Fruit fly (Drosophila melanogaster) whole organism, prepupa: Measurements from ENCODE around the gene CG3764.

Source experiments
- Blimp-1 ChIP-seq: fragments of 200-800 bp; sonication (Bioruptor generic); optimal IDR thresholded peaks from 3 replicates; lab custom pipeline; 2017; ENCODE audit warnings: missing biosample characterization, missing genetic modification characterization, mild to moderate bottlenecking, moderate library complexity, missing genetic modification reagents
- CG10631 ChIP-seq: fragments of 200-800 bp; sonication (Bioruptor generic); optimal IDR thresholded peaks from 2 replicates; lab custom pipeline; 2016; ENCODE audit warnings: missing biosample characterization, missing genetic modification characterization
- CG10669 ChIP-seq: fragments of 200-800 bp; sonication (Bioruptor generic); optimal IDR thresholded peaks from 3 replicates; lab custom pipeline; 2018; ENCODE audit warnings: missing biosample characterization, mild to moderate bottlenecking, missing genetic modification characterization, moderate library complexity
- CG11294 ChIP-seq: fragments of 200-800 bp; sonication (Bioruptor generic); IDR thresholded peaks from 2 replicates; pipeline ENCODE4 v1.3.6; 2022; ENCODE audit warnings: missing biosample characterization, missing genetic modification characterization
- CG11762 ChIP-seq: fragments of 200-800 bp; sonication (Bioruptor generic); optimal IDR thresholded peaks from 3 replicates; lab custom pipeline; 2016; ENCODE audit warnings: missing biosample characterization, missing genetic modification characterization; ENCODE audit not compliant: insufficient read depth
- CG11902 ChIP-seq: fragments of 200-800 bp; sonication (Bioruptor generic); optimal IDR thresholded peaks from 3 replicates; lab custom pipeline; 2016; ENCODE audit warnings: missing biosample characterization, missing genetic modification characterization
- CG15336 ChIP-seq: fragments of 200-800 bp; sonication (Bioruptor generic); IDR thresholded peaks from 2 replicates; pipeline ENCODE4 v1.3.6; 2022; ENCODE audit warnings: missing biosample characterization, missing genetic modification characterization
- CG1621 ChIP-seq: fragments of 200-800 bp; sonication (Bioruptor generic); optimal IDR thresholded peaks from 3 replicates; lab custom pipeline; 2018; ENCODE audit warnings: missing biosample characterization, mild to moderate bottlenecking, missing genetic modification characterization
- CG16779 ChIP-seq: fragments of 200-800 bp; sonication (Bioruptor generic); optimal IDR thresholded peaks from 3 replicates; lab custom pipeline; 2017; ENCODE audit warnings: missing biosample characterization, mild to moderate bottlenecking, missing genetic modification characterization
- CG3032 ChIP-seq: fragments of 200-800 bp; optimal IDR thresholded peaks from 2 replicates; lab custom pipeline; 2019; ENCODE audit warnings: missing biosample characterization, mild to moderate bottlenecking, missing genetic modification characterization, moderate library complexity
- CG31627 ChIP-seq: fragments of 200-800 bp; sonication (Bioruptor generic); optimal IDR thresholded peaks from 3 replicates; lab custom pipeline; 2016; ENCODE audit warnings: missing biosample characterization, missing genetic modification characterization
- CG34406 ChIP-seq: fragments of 200-800 bp; sonication (Bioruptor generic); optimal IDR thresholded peaks from 3 replicates; lab custom pipeline; 2016; ENCODE audit warnings: missing biosample characterization, missing genetic modification characterization
- CG3919 ChIP-seq: fragments of 200-800 bp; sonication (Bioruptor generic); optimal IDR thresholded peaks from 3 replicates; lab custom pipeline; 2016; ENCODE audit warnings: missing biosample characterization, missing genetic modification characterization
- CG4318 ChIP-seq: fragments of 200-800 bp; sonication (Bioruptor generic); optimal IDR thresholded peaks from 3 replicates; lab custom pipeline; 2017; ENCODE audit warnings: missing biosample characterization, mild to moderate bottlenecking, missing genetic modification characterization
- CG6163 ChIP-seq: fragments of 200-800 bp; sonication (Bioruptor generic); IDR thresholded peaks from 3 replicates; pipeline ENCODE4 v1.3.6; 2022; ENCODE audit warnings: missing biosample characterization, missing genetic modification characterization
- CG6792 ChIP-seq: fragments of 200-800 bp; sonication (Bioruptor generic); optimal IDR thresholded peaks from 3 replicates; lab custom pipeline; 2016; ENCODE audit warnings: missing biosample characterization, missing genetic modification characterization
- CG6808 ChIP-seq: fragments of 200-800 bp; sonication (Bioruptor generic); optimal IDR thresholded peaks from 3 replicates; lab custom pipeline; 2017; ENCODE audit warnings: missing biosample characterization, missing genetic modification characterization, mild to moderate bottlenecking, moderate library complexity, missing genetic modification reagents
- CG7368 ChIP-seq: fragments of 200-800 bp; sonication (Bioruptor generic); optimal IDR thresholded peaks from 3 replicates; lab custom pipeline; 2016; ENCODE audit warnings: missing biosample characterization, missing genetic modification characterization
- CG8119 ChIP-seq: fragments of 200-800 bp; sonication (Bioruptor generic); IDR thresholded peaks from 3 replicates; pipeline ENCODE4 v1.3.6; 2022; ENCODE audit warnings: missing biosample characterization, missing genetic modification characterization
- CG8319 ChIP-seq: fragments of 200-800 bp; sonication (Bioruptor generic); optimal IDR thresholded peaks from 3 replicates; lab custom pipeline; 2016; ENCODE audit warnings: missing biosample characterization, missing genetic modification characterization
- Eip78C ChIP-seq: fragments of 200-800 bp; sonication (Bioruptor generic); peaks from one replicate; lab custom pipeline; 2016; ENCODE audit warnings: missing biosample characterization, missing genetic modification characterization
- Eip93F ChIP-seq: fragments of 200-800 bp; sonication (Bioruptor generic); optimal IDR thresholded peaks from 2 replicates; lab custom pipeline; 2016; ENCODE audit warnings: missing biosample characterization, mild to moderate bottlenecking, missing genetic modification characterization
- Ets21C ChIP-seq: fragments of 200-800 bp; sonication (Bioruptor generic); optimal IDR thresholded peaks from 3 replicates; lab custom pipeline; 2016; ENCODE audit warnings: missing biosample characterization, missing genetic modification characterization
- Ets96B ChIP-seq: fragments of 200-800 bp; optimal IDR thresholded peaks from 2 replicates; lab custom pipeline; 2019; ENCODE audit warnings: missing biosample characterization, mild to moderate bottlenecking, missing genetic modification characterization, moderate library complexity
- Gug ChIP-seq: fragments of 200-800 bp; sonication (Bioruptor generic); IDR thresholded peaks from 2 replicates; pipeline ENCODE4 v1.3.6; 2022; ENCODE audit warnings: missing biosample characterization, missing genetic modification characterization
- Hr38 ChIP-seq: sonication (Bioruptor generic); optimal IDR thresholded peaks from 2 replicates; lab custom pipeline; 2016; ENCODE audit warnings: missing biosample characterization, missing genetic modification characterization
- Hr39 ChIP-seq: fragments of 200-800 bp; sonication (Bioruptor generic); optimal IDR thresholded peaks from 2 replicates; lab custom pipeline; 2016; ENCODE audit warnings: missing biosample characterization, missing genetic modification characterization
- Lpt ChIP-seq: fragments of 200-800 bp; sonication (Bioruptor generic); optimal IDR thresholded peaks from 3 replicates; lab custom pipeline; 2016; ENCODE audit warnings: missing biosample characterization, missing genetic modification characterization
- Met ChIP-seq: fragments of 200-800 bp; sonication (Bioruptor generic); optimal IDR thresholded peaks from 3 replicates; lab custom pipeline; 2016; ENCODE audit warnings: missing biosample characterization, missing genetic modification characterization
- Smox ChIP-seq: fragments of 200-800 bp; sonication (Bioruptor generic); optimal IDR thresholded peaks from 3 replicates; lab custom pipeline; 2016; ENCODE audit warnings: missing biosample characterization, missing genetic modification characterization
- Sox102F ChIP-seq: fragments of 200-800 bp; sonication (Bioruptor generic); optimal IDR thresholded peaks from 2 replicates; lab custom pipeline; 2016; ENCODE audit warnings: missing biosample characterization, mild to moderate bottlenecking, missing genetic modification characterization
- Sox14 ChIP-seq: fragments of 200-800 bp; sonication (Bioruptor generic); optimal IDR thresholded peaks from 3 replicates; lab custom pipeline; 2016; ENCODE audit warnings: missing biosample characterization, missing genetic modification characterization
- acj6 ChIP-seq: fragments of 200-800 bp; sonication (Bioruptor generic); optimal IDR thresholded peaks from 3 replicates; lab custom pipeline; 2016; ENCODE audit warnings: missing biosample characterization, missing genetic modification characterization
- cyc ChIP-seq: fragments of 200-800 bp; sonication (Bioruptor generic); optimal IDR thresholded peaks from 3 replicates; lab custom pipeline; 2016; ENCODE audit warnings: missing biosample characterization, missing genetic modification characterization
- dac ChIP-seq: fragments of 200-800 bp; sonication (Bioruptor generic); optimal IDR thresholded peaks from 2 replicates; lab custom pipeline; 2017; ENCODE audit warnings: missing biosample characterization, mild to moderate bottlenecking, missing genetic modification characterization
- dsx ChIP-seq: fragments of 200-800 bp; optimal IDR thresholded peaks from 3 replicates; lab custom pipeline; 2019; ENCODE audit warnings: missing biosample characterization, mild to moderate bottlenecking, missing genetic modification characterization, moderate library complexity; ENCODE audit not compliant: poor library complexity, severe bottlenecking
- esn ChIP-seq: fragments of 200-800 bp; sonication (Bioruptor generic); optimal IDR thresholded peaks from 2 replicates; lab custom pipeline; 2016; ENCODE audit warnings: missing biosample characterization, mild to moderate bottlenecking, missing genetic modification characterization, moderate library complexity
- fd59A ChIP-seq: fragments of 200-800 bp; sonication (Bioruptor generic); optimal IDR thresholded peaks from 2 replicates; lab custom pipeline; 2017; ENCODE audit warnings: missing biosample characterization, mild to moderate bottlenecking, missing genetic modification characterization, missing genetic modification reagents
- fd85E ChIP-seq: fragments of 200-800 bp; sonication (Bioruptor generic); optimal IDR thresholded peaks from 3 replicates; lab custom pipeline; 2016; ENCODE audit warnings: missing biosample characterization, missing genetic modification characterization
- lz ChIP-seq: fragments of 200-800 bp; sonication (Bioruptor generic); optimal IDR thresholded peaks from 3 replicates; lab custom pipeline; 2016; ENCODE audit warnings: missing biosample characterization, missing genetic modification characterization
- net ChIP-seq: fragments of 200-800 bp; sonication (Bioruptor generic); optimal IDR thresholded peaks from 3 replicates; lab custom pipeline; 2016; ENCODE audit warnings: missing biosample characterization, missing genetic modification characterization
- salr ChIP-seq, 2 experiments: fragments of 200-800 bp; sonication (Bioruptor generic); optimal IDR thresholded peaks; 3 replicates each; lab custom pipeline; 2016 to 2018; ENCODE audit warnings: missing biosample characterization in 2 of 2, missing genetic modification characterization in 2 of 2, mild to moderate bottlenecking in 1 of 2
- ss ChIP-seq, 2 experiments: fragments of 200-800 bp; sonication (Bioruptor generic); optimal IDR thresholded peaks; 2 replicates in 1 of 2; 3 replicates in 1 of 2; lab custom pipeline; 2017 to 2018; ENCODE audit warnings: mild to moderate bottlenecking in 2 of 2, missing biosample characterization in 2 of 2, missing genetic modification characterization in 2 of 2, moderate library complexity in 1 of 2
- svp ChIP-seq: fragments of 200-800 bp; sonication (Bioruptor generic); peaks from one replicate; lab custom pipeline; 2016; ENCODE audit warnings: missing biosample characterization, missing genetic modification characterization
- topi ChIP-seq: fragments of 200-800 bp; sonication (Bioruptor generic); optimal IDR thresholded peaks from 3 replicates; lab custom pipeline; 2016; ENCODE audit warnings: missing biosample characterization, missing genetic modification characterization

The CG3764 gene

DNA sequence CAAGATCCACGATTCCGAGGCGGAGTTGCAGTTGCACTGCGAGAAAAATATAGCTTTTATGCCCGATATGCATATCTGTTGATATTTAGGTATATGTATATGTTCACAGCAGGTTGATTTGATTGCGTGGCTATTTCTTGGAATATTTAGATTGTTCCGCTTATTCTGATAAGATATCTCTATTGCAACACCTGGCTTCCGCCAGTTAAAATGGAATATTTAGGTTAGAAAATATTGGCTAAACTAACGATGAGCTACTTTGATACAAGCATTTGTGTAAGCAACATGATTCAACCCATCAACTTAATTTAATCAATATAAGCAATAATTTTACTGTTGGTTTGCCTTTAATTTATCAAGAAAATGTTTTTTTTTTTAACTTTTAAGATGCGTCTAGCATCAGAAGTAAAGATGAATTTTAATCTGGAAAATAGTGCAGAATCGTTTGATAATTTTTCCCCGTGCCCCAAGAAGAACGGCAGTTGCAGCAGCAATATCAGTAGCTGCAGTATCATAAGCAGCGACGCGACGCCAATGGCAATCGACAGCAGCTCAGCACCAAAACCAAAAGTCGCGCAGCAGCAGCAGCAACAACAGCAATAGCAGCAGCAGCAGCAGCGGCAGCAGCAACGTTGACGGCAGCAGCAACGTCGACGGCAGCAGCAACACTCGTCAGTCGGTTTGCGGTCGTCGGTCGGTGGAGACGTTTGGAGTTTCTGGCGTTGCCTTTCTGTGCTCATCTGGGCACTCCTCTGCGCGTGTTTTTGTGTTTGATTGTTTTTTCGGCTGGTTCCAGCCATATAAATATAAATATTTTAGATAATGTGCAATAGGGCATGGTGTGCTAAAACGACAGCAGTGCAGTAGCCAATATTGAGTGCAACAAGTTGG lies 36.5 kb downstream of the CG3764 start (continued):
- TF ChIP-seq CG10669 (GFP tag; lab: Kevin White, UChicago) (peak; percentile 77), CG11762 (GFP tag; lab: Kevin White, UChicago) (peak; percentile 47), Gug (GFP tag; lab: Robert Waterston, UW) (peak; percentile 10; the same call in 1 of the 2 replicates), dsx (peak; percentile 4), CG6792 (GFP tag; lab: Kevin White, UChicago) (peak; percentile 63), CG6163 (GFP tag; lab: Robert Waterston, UW) (peak; percentile 48), CG3919 (GFP tag; lab: Kevin White, UChicago) (peak; percentile 63), Ets96B (tag; lab: Kevin White, UChicago) (peak; percentile 62), Sox14 (GFP tag; lab: Kevin White, UChicago) (peak; percentile 78), CG8319 (GFP tag; lab: Kevin White, UChicago) (no peak), CG16779 (tag; lab: Kevin White, UChicago) (no peak), Sox102F (GFP tag; lab: Kevin White, UChicago) (peak; percentile 62), CG11902 (GFP tag; lab: Kevin White, UChicago) (peak; percentile 57), CG34406 (GFP tag; lab: Kevin White, UChicago) (peak; percentile 57), CG11294 (GFP tag; lab: Robert Waterston, UW) (peak; percentile 20; the same call in 1 of the 2 replicates), CG6808 (GFP tag; lab: Kevin White, UChicago) (peak; percentile 86), salr (GFP tag; optimal IDR thresholded peaks at IDR 0.05; lab: Kevin White, UChicago) (peak; percentile 10 to 90), fd59A (GFP tag; lab: Kevin White, UChicago) (peak; percentile 77), topi (GFP tag; lab: Kevin White, UChicago) (peak; percentile 84), ss (GFP tag; optimal IDR thresholded peaks at IDR 0.05; lab: Kevin White, UChicago) (peak; percentile 46 to 59), Hr38 (GFP tag; lab: Kevin White, UChicago) (no peak), net (GFP tag; lab: Kevin White, UChicago) (peak; percentile 75), CG1621 (tag; lab: Kevin White, UChicago) (peak; percentile 30), CG8119 (GFP tag; lab: Robert Waterston, UW) (peak; percentile 58; the same call in 1 of the 3 replicates), CG3032 (tag; lab: Kevin White, UChicago) (peak; percentile 73), dac (GFP tag; lab: Kevin White, UChicago) (peak; percentile 51), CG31627 (peak; percentile 78), cyc (peak; percentile 66)

DNA sequence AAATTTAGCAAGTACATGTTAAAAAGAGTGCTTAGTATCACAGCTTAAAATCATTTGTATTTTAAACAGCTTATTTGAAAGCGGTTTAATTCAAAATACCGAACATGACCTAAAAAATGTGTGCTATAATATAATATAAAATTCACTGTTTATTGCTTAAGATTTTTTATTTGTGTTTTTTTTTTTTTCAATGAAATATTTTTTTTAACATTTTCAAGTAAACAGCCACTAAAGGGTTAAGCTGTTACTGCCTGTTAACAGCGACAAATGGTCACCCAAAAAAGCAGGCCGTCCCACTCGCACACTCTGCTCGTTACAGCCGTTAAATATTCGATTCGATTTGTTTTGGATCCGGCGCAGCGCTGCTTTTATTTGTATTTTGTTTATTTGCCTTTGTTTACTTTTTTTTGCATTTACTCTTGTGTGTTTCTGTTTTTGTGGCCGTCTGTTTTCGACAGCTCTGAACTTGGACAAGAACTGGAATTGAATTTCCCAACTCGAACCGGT lies 37.7 kb downstream of the CG3764 start:
- TF ChIP-seq Hr39 (GFP tag; lab: Kevin White, UChicago) (peak; percentile 20), CG11294 (GFP tag; lab: Robert Waterston, UW) (peak; percentile 8; the same call in 1 of the 2 replicates), cyc (peak; percentile 45), Met (GFP tag; lab: Kevin White, UChicago) (peak; percentile 52), CG10631 (peak; percentile 31), Sox102F (GFP tag; lab: Kevin White, UChicago) (peak; percentile 65), CG15336 (peak; percentile 63), Smox (GFP tag; lab: Kevin White, UChicago) (peak; percentile 61), Eip78C (GFP tag; lab: Kevin White, UChicago) (peak; percentile 82), esn (peak; percentile 69), CG8119 (GFP tag; lab: Robert Waterston, UW) (peak; percentile 46; the same call in 2 of the 3 replicates), CG7368 (GFP tag; lab: Kevin White, UChicago) (peak; percentile 59), Gug (GFP tag; lab: Robert Waterston, UW) (no peak), lz (GFP tag; lab: Kevin White, UChicago) (peak; percentile 63), CG4318 (peak; percentile 39), CG34406 (GFP tag; lab: Kevin White, UChicago) (peak; percentile 52), Ets96B (tag; lab: Kevin White, UChicago) (no peak), fd85E (no peak), Sox14 (GFP tag; lab: Kevin White, UChicago) (peak; percentile 43), acj6 (GFP tag; lab: Kevin White, UChicago) (peak; percentile 35), Lpt (GFP tag; lab: Kevin White, UChicago) (no peak), Blimp-1 (GFP tag; lab: Kevin White, UChicago) (no peak), svp (GFP tag; lab: Kevin White, UChicago) (peak; percentile 74), Ets21C (GFP tag; lab: Kevin White, UChicago) (no peak), dac (GFP tag; lab: Kevin White, UChicago) (no peak), dsx (peak; percentile 16), Eip93F (GFP tag; lab: Kevin White, UChicago) (no peak), CG11762 (GFP tag; lab: Kevin White, UChicago) (peak; percentile 62), CG6163 (GFP tag; lab: Robert Waterston, UW) (no peak), CG16779 (tag; lab: Kevin White, UChicago) (peak; percentile 15)
